Fruit fly (Drosophila melanogaster): Measurements from ENCODE around the gene CG17258.

Gene CG17258

dm6 chr2L:3029012-3029411 is 6.1 kb downstream of the CG17258 start, which contains the start of the genes Sf3b2 and CG17219 (continued):
- no peak for TF ChIP-seq Trl (optimal IDR thresholded peaks at IDR 0.05)
- peak; percentile 7 for TF ChIP-seq Trl (GFP tag; optimal IDR thresholded peaks at IDR 0.05)
- no peak for TF ChIP-seq psq (GFP tag; optimal IDR thresholded peaks at IDR 0.05)
- no peak for TF ChIP-seq zen (tag; optimal IDR thresholded peaks at IDR 0.05)
- TF ChIP-seq az2 (GFP tag; optimal IDR thresholded peaks at IDR 0.05): no peak
- peak; percentile 26 to 85 for TF ChIP-seq crp (GFP tag; optimal IDR thresholded peaks at IDR 0.05)
- no peak for TF ChIP-seq wdn (GFP tag; IDR thresholded peaks at IDR 0.05)
- no peak for TF ChIP-seq vfl (GFP tag; optimal IDR thresholded peaks at IDR 0.05)
- TF ChIP-seq Sry-β (GFP tag; optimal IDR thresholded peaks at IDR 0.05): peak; percentile 45
- TF ChIP-seq ttk (GFP tag; IDR thresholded peaks at IDR 0.05): no peak
- TF ChIP-seq Bteb2 (GFP tag; optimal IDR thresholded peaks at IDR 0.05): no peak
- TF ChIP-seq schlank (tag; optimal IDR thresholded peaks at IDR 0.05): no peak
- TF ChIP-seq ap (GFP tag; IDR thresholded peaks at IDR 0.05): no peak
- no peak for TF ChIP-seq CG10565 (GFP tag; optimal IDR thresholded peaks at IDR 0.05)
- TF ChIP-seq CG5953 (GFP tag; IDR thresholded peaks at IDR 0.05): no peak
- TF ChIP-seq CG17912 (GFP tag; optimal IDR thresholded peaks at IDR 0.05): peak; percentile 9
- TF ChIP-seq CG13123 (GFP tag; optimal IDR thresholded peaks at IDR 0.05): no peak
- no peak for TF ChIP-seq CG7786 (GFP tag; optimal IDR thresholded peaks at IDR 0.05)
- no peak for TF ChIP-seq Sox100B (GFP tag; optimal IDR thresholded peaks at IDR 0.05)
- peak; percentile 39 for TF ChIP-seq mam (GFP tag; optimal IDR thresholded peaks at IDR 0.05)
- peak; percentile 74 for TF ChIP-seq CG16813 (GFP tag; IDR thresholded peaks at IDR 0.05; ENCODE audit: partially characterized antibody)
- TF ChIP-seq bigmax (GFP tag; optimal IDR thresholded peaks at IDR 0.05): no peak
- no peak for TF ChIP-seq twi (tag; optimal IDR thresholded peaks at IDR 0.05)
- no peak for TF ChIP-seq Awh (GFP tag; IDR thresholded peaks at IDR 0.05)
- no peak for TF ChIP-seq ftz-f1 (GFP tag; optimal IDR thresholded peaks at IDR 0.05)
- TF ChIP-seq bab2 (GFP tag; optimal IDR thresholded peaks at IDR 0.05): no peak
- TF ChIP-seq Side (GFP tag; optimal IDR thresholded peaks at IDR 0.05): peak; percentile 18
- no peak for TF ChIP-seq kah (GFP tag; optimal IDR thresholded peaks at IDR 0.05)
- no peak for TF ChIP-seq CG17359 (tag; optimal IDR thresholded peaks at IDR 0.05)
- no peak for TF ChIP-seq yki (optimal IDR thresholded peaks at IDR 0.05)
- TF ChIP-seq ci (GFP tag; IDR thresholded peaks at IDR 0.05): no peak; the same call in 2 of the 3 replicates
- TF ChIP-seq CG18619 (GFP tag; optimal IDR thresholded peaks at IDR 0.05): no peak
- TF ChIP-seq CG11093 (GFP tag; IDR thresholded peaks at IDR 0.05): no peak
- peak; percentile 29; the same call in 1 of the 3 replicates for TF ChIP-seq row (GFP tag; IDR thresholded peaks at IDR 0.05)
- TF ChIP-seq MBD-R2 (GFP tag; IDR thresholded peaks at IDR 0.05): peak; percentile 90
- no peak for TF ChIP-seq CG7839 (tag; optimal IDR thresholded peaks at IDR 0.05)
- TF ChIP-seq CG4282 (GFP tag; optimal IDR thresholded peaks at IDR 0.05): no peak
- no peak for TF ChIP-seq luna (GFP tag; optimal IDR thresholded peaks at IDR 0.05)
- TF ChIP-seq Aef1 (GFP tag; IDR thresholded peaks at IDR 0.05): no peak
- TF ChIP-seq CG34422 (GFP tag; IDR thresholded peaks at IDR 0.05): peak; percentile 16; the same call in 1 of the 3 replicates
- no peak for TF ChIP-seq ATbp (GFP tag; optimal IDR thresholded peaks at IDR 0.05)
- TF ChIP-seq CG15514 (GFP tag; optimal IDR thresholded peaks at IDR 0.05): peak; percentile 1
- TF ChIP-seq Neu2 (GFP tag; optimal IDR thresholded peaks at IDR 0.05; ENCODE audit: borderline replicate concordance): no peak
- TF ChIP-seq Bgb (GFP tag; IDR thresholded peaks at IDR 0.05; ENCODE audit: partially characterized antibody): peak; percentile 72
- no peak for TF ChIP-seq CG11696 (GFP tag; IDR thresholded peaks at IDR 0.05)
- no peak for TF ChIP-seq CG11723 (GFP tag; optimal IDR thresholded peaks at IDR 0.05)
- TF ChIP-seq BEAF-32 (GFP tag; optimal IDR thresholded peaks at IDR 0.05): peak; percentile 85
- TF ChIP-seq Hand (GFP tag; optimal IDR thresholded peaks at IDR 0.05): no peak
- peak; percentile 10 for TF ChIP-seq CG9797 (GFP tag; optimal IDR thresholded peaks at IDR 0.05)
- TF ChIP-seq CG4820 (GFP tag; optimal IDR thresholded peaks at IDR 0.05): no peak
- no peak for TF ChIP-seq Stat92E (GFP tag; optimal IDR thresholded peaks at IDR 0.05)
- peak; percentile 76 for TF ChIP-seq Scr (GFP tag; IDR thresholded peaks at IDR 0.05; ENCODE audit: partially characterized antibody)
